Fruit fly (Drosophila melanogaster): Measurements from ENCODE around the gene Ccp84Ab.

dm6 chr3R:6696221-6696749 lies 6.4 kb downstream of the Ccp84Ab start, which contains the start of gene Ccp84Ac:
- TF ChIP-seq CTCF (optimal IDR thresholded peaks at IDR 0.05) (no peak), CG8478 (optimal IDR thresholded peaks at IDR 0.05) (no peak)

Measured in S2 (cell line).